Worm (Caenorhabditis elegans) whole organism, L3 larva: ENCODE measurements around the gene arrd-15.

ENCODE experiments used
- R02D3.7 ChIP-seq: fragments of 150-350 bp; optimal IDR thresholded peaks from 2 replicates; lab custom pipeline; 2014; ENCODE audit warnings: missing biosample characterization, missing genetic modification characterization
- ZK546.5 ChIP-seq: sonication (generic microtip); optimal IDR thresholded peaks from 2 replicates; lab custom pipeline; 2017; ENCODE audit warnings: missing biosample characterization, missing genetic modification characterization
- aly-2 ChIP-seq: fragments of 150-350 bp; optimal IDR thresholded peaks from 2 replicates; lab custom pipeline; 2014; ENCODE audit warnings: missing biosample characterization, missing genetic modification characterization
- ama-1 ChIP-seq: fragments of 150-350 bp; optimal IDR thresholded peaks from 2 replicates; lab custom pipeline; 2018
- ceh-16 ChIP-seq: sonication (generic microtip); optimal IDR thresholded peaks from 2 replicates; lab custom pipeline; 2017; ENCODE audit warnings: missing biosample characterization, missing genetic modification characterization
- ceh-28 ChIP-seq: fragments of 150-350 bp; optimal IDR thresholded peaks from 2 replicates; lab custom pipeline; 2014; ENCODE audit warnings: missing biosample characterization, missing genetic modification reagents, missing genetic modification characterization
- ceh-82 ChIP-seq: fragments of 150-350 bp; optimal IDR thresholded peaks from 2 replicates; lab custom pipeline; 2014; ENCODE audit warnings: missing biosample characterization, missing genetic modification characterization
- daf-12 ChIP-seq: fragments of 150-350 bp; optimal IDR thresholded peaks from 2 replicates; lab custom pipeline; 2014; ENCODE audit warnings: missing biosample characterization, missing genetic modification reagents, missing genetic modification characterization
- egl-27 ChIP-seq: sonication (generic microtip); optimal IDR thresholded peaks from 4 replicates; lab custom pipeline; 2017; ENCODE audit warnings: missing biosample characterization, missing genetic modification reagents, missing genetic modification characterization
- egl-5 ChIP-seq: fragments of 150-350 bp; optimal IDR thresholded peaks from 2 replicates; lab custom pipeline; 2017; ENCODE audit warnings: missing biosample characterization, missing genetic modification reagents, missing genetic modification characterization, inconsistent platforms
- elt-1 ChIP-seq: fragments of 150-350 bp; optimal IDR thresholded peaks from 2 replicates; lab custom pipeline; 2014; ENCODE audit warnings: missing biosample characterization, missing genetic modification characterization
- elt-2 ChIP-seq: sonication (generic microtip); optimal IDR thresholded peaks from 2 replicates; lab custom pipeline; 2016; ENCODE audit warnings: missing genetic modification reagents, mild to moderate bottlenecking, missing genetic modification characterization, missing compliant biosample characterization
- elt-3 ChIP-seq, 3 experiments: fragments of 150-350 bp in 1 of 3; sonication (generic microtip) in 2 of 3; optimal IDR thresholded peaks; 2 replicates in 2 of 3; 4 replicates in 1 of 3; lab custom pipeline; 2014 to 2017; ENCODE audit warnings: missing biosample characterization in 3 of 3, missing genetic modification characterization in 3 of 3
- fkh-10 ChIP-seq: sonication (generic microtip); optimal IDR thresholded peaks from 2 replicates; lab custom pipeline; 2017; ENCODE audit warnings: missing biosample characterization, missing genetic modification reagents, missing genetic modification characterization
- fkh-2 ChIP-seq: fragments of 150-350 bp; optimal IDR thresholded peaks from 2 replicates; lab custom pipeline; 2014; ENCODE audit warnings: missing biosample characterization, missing genetic modification reagents, missing genetic modification characterization
- fos-1 ChIP-seq: fragments of 150-350 bp; optimal IDR thresholded peaks from 2 replicates; lab custom pipeline; 2014; ENCODE audit warnings: missing biosample characterization, missing genetic modification characterization
- hmg-11 ChIP-seq: sonication (generic microtip); optimal IDR thresholded peaks from 2 replicates; lab custom pipeline; 2016; ENCODE audit warnings: missing genetic modification characterization, missing compliant biosample characterization
- jun-1 ChIP-seq: fragments of 150-350 bp; optimal IDR thresholded peaks from 2 replicates; lab custom pipeline; 2014; ENCODE audit warnings: missing biosample characterization, missing genetic modification reagents, missing genetic modification characterization
- lin-15B ChIP-seq: fragments of 150-350 bp; optimal IDR thresholded peaks from 2 replicates; lab custom pipeline; 2014; ENCODE audit warnings: missing biosample characterization, missing genetic modification characterization
- lin-39 ChIP-seq: fragments of 150-350 bp; optimal IDR thresholded peaks from 2 replicates; lab custom pipeline; 2018; ENCODE audit warnings: missing biosample characterization, missing genetic modification reagents, missing genetic modification characterization
- lsy-12 ChIP-seq: sonication (generic microtip); optimal IDR thresholded peaks from 2 replicates; lab custom pipeline; 2016; ENCODE audit warnings: mild to moderate bottlenecking, missing genetic modification characterization, missing compliant biosample characterization
- mdl-1 ChIP-seq: fragments of 150-350 bp; optimal IDR thresholded peaks from 2 replicates; lab custom pipeline; 2014; ENCODE audit warnings: missing biosample characterization, missing genetic modification characterization
- mml-1 ChIP-seq: fragments of 150-350 bp; sonication (generic microtip); optimal IDR thresholded peaks from 3 replicates; lab custom pipeline; 2014; ENCODE audit warnings: missing biosample characterization, missing genetic modification characterization
- nfya-1 ChIP-seq: sonication (generic microtip); optimal IDR thresholded peaks from 2 replicates; lab custom pipeline; 2017; ENCODE audit warnings: missing genetic modification characterization, mild to moderate bottlenecking, missing compliant biosample characterization, antibody characterized with exemption, moderate library complexity; ENCODE audit not compliant: insufficient read depth
- nhr-11 ChIP-seq: fragments of 150-350 bp; optimal IDR thresholded peaks from 2 replicates; lab custom pipeline; 2014; ENCODE audit warnings: missing biosample characterization, missing genetic modification characterization
- nhr-12 ChIP-seq: fragments of 150-350 bp; optimal IDR thresholded peaks from 2 replicates; lab custom pipeline; 2014; ENCODE audit warnings: missing biosample characterization, missing genetic modification characterization
- nhr-237 ChIP-seq: fragments of 150-350 bp; optimal IDR thresholded peaks from 2 replicates; lab custom pipeline; 2014; ENCODE audit warnings: missing biosample characterization, missing genetic modification characterization
- nhr-25 ChIP-seq: sonication (generic microtip); optimal IDR thresholded peaks from 2 replicates; lab custom pipeline; 2017; ENCODE audit warnings: missing biosample characterization, missing genetic modification characterization
- nhr-28 ChIP-seq: fragments of 150-350 bp; optimal IDR thresholded peaks from 2 replicates; lab custom pipeline; 2014; ENCODE audit warnings: missing biosample characterization, missing genetic modification characterization
- nhr-43 ChIP-seq: sonication (generic microtip); optimal IDR thresholded peaks from 2 replicates; lab custom pipeline; 2016; ENCODE audit warnings: mild to moderate bottlenecking, missing genetic modification characterization, missing compliant biosample characterization; ENCODE audit not compliant: poor library complexity, severe bottlenecking
- nhr-76 ChIP-seq: fragments of 150-350 bp; sonication (generic microtip); optimal IDR thresholded peaks from 5 replicates; lab custom pipeline; 2014; ENCODE audit warnings: missing biosample characterization, missing genetic modification characterization
- nhr-77 ChIP-seq: fragments of 150-350 bp; optimal IDR thresholded peaks from 2 replicates; lab custom pipeline; 2014; ENCODE audit warnings: missing biosample characterization, missing genetic modification characterization
- pha-4 ChIP-seq: fragments of 150-350 bp; optimal IDR thresholded peaks from 2 replicates; lab custom pipeline; 2014; ENCODE audit warnings: missing biosample characterization, missing genetic modification reagents, missing genetic modification characterization
- pqm-1 ChIP-seq: fragments of 150-350 bp; optimal IDR thresholded peaks from 2 replicates; lab custom pipeline; 2017; ENCODE audit warnings: missing biosample characterization, missing genetic modification characterization, inconsistent platforms
- sea-2 ChIP-seq: fragments of 150-350 bp; sonication (generic microtip); optimal IDR thresholded peaks from 4 replicates; lab custom pipeline; 2014; ENCODE audit warnings: missing biosample characterization, missing genetic modification reagents, missing genetic modification characterization
- skn-1 ChIP-seq: fragments of 150-350 bp; optimal IDR thresholded peaks from 2 replicates; lab custom pipeline; 2014; ENCODE audit warnings: missing biosample characterization, missing genetic modification characterization
- snpc-4 ChIP-seq: fragments of 150-350 bp; optimal IDR thresholded peaks from 2 replicates; lab custom pipeline; 2014; ENCODE audit warnings: missing biosample characterization, missing genetic modification characterization
- tbx-2 ChIP-seq: sonication (generic microtip); optimal IDR thresholded peaks from 2 replicates; lab custom pipeline; 2016; ENCODE audit warnings: mild to moderate bottlenecking, missing genetic modification characterization, missing compliant biosample characterization
- unc-62 ChIP-seq: fragments of 150-350 bp; sonication (generic microtip); optimal IDR thresholded peaks from 4 replicates; lab custom pipeline; 2014; ENCODE audit warnings: missing biosample characterization, missing genetic modification reagents, missing genetic modification characterization
- zag-1 ChIP-seq: fragments of 150-350 bp; optimal IDR thresholded peaks from 2 replicates; lab custom pipeline; 2014; ENCODE audit warnings: missing biosample characterization, missing genetic modification characterization
- ztf-11 ChIP-seq: fragments of 150-350 bp; optimal IDR thresholded peaks from 2 replicates; lab custom pipeline; 2014; ENCODE audit warnings: missing biosample characterization, missing genetic modification characterization

arrd-15 gene

DNA sequence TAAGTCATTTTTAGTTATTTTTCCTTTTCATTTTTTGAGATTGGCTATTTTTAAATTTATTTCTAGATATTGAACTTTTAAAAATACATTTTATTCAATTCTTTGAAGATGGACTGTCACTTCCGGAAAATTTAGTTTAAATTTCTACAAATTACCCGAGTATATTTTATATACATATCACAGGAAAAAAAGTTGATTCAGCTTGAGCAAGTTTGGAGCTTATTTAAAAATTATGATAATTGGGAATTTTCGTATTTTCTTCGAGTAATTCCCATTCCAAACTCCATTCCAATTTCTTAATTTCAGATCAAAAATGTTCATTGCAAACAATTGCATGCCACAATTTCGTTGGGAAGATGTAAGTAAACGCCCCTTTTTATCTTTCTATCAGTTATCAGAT lies at the start of gene arrd-15:
Gene arrd-15 (plus strand): TSS at position 301 of the 400 bp plus-strand sequence.
- TF ChIP-seq snpc-4 (tag; lab: Kevin White, UChicago): no peak
- TF ChIP-seq egl-5: no peak
- TF ChIP-seq mdl-1: no peak
- TF ChIP-seq nhr-237 (tag; lab: Kevin White, UChicago): no peak
- no peak for TF ChIP-seq ama-1
- TF ChIP-seq aly-2 (tag; lab: Kevin White, UChicago): no peak
- TF ChIP-seq ceh-28 (tag; lab: Kevin White, UChicago): no peak
- TF ChIP-seq lin-39 (tag; lab: Kevin White, UChicago): no peak
- TF ChIP-seq nfya-1 (tag; lab: Kevin White, UChicago): no peak
- TF ChIP-seq nhr-76 (tag; lab: Kevin White, UChicago): no peak
- no peak for TF ChIP-seq ceh-16 (tag; lab: Kevin White, UChicago)
- TF ChIP-seq nhr-25 (tag; lab: Kevin White, UChicago): no peak
- TF ChIP-seq fkh-2 (tag; lab: Kevin White, UChicago): no peak
- no peak for TF ChIP-seq tbx-2 (tag; lab: Kevin White, UChicago)
- TF ChIP-seq hmg-11 (tag; lab: Kevin White, UChicago): no peak
- TF ChIP-seq ztf-11: no peak
- TF ChIP-seq mml-1: no peak

DNA sequence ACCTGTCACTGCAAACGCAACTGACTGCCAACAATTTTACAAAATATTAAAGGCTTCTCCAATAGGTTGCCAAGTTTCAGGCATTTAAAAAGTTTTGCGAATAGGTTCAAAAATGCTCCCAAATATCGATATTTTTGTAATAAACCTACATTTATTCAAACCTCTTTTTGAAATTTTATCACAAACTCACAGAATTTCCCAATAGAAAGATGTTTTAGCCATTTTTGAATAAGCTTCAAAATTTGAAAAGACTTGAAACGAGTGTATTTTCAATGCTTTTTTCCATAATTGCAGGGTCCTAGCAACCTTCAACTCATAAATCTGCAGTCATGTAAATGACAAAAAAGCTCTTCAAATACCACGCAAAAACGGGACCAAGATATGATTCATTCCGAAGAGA lies 47.5 kb upstream of the arrd-15 start:
- TF ChIP-seq R02D3.7 (tag; lab: Kevin White, UChicago): no peak
- no peak for TF ChIP-seq sea-2 (GFP tag; lab: Kevin White, UChicago)
- TF ChIP-seq nhr-77 (tag; lab: Kevin White, UChicago): no peak
- no peak for TF ChIP-seq nhr-25 (tag; lab: Kevin White, UChicago)
- no peak for TF ChIP-seq nhr-76 (tag; lab: Kevin White, UChicago)

- peak; percentile 51 for TF ChIP-seq pha-4 (tag; lab: Kevin White, UChicago)
- no peak for TF ChIP-seq jun-1 (tag; lab: Kevin White, UChicago)
Observed at ce11 chrIII:8885150-8885549, 44.7 kb upstream of the arrd-15 start, which contains the start of gene svop-1. Gene svop-1, minus strand, starts transcription at chrIII:8885488.

DNA sequence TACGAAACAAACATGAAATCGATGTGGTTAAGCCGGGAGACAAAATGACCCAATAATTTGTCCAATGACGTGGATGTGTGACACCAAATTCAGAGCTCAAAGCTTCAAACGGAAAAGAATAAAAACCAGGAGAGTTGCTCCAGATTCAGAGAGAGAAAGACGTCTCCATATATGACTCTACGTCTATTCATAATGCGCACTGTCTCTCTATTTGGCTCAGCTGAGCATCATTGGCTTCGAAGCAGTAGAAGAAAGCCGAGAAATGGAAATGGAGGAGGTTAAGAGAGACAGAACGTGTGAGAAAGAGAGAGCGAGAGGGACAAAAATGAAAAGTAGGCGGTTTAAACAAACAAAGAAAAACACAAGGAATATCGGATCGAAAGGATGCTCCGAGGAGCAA lies 43.5 kb upstream of the arrd-15 start:
- TF ChIP-seq hmg-11 (tag; lab: Kevin White, UChicago) (peak; percentile 24), zag-1 (tag; lab: Kevin White, UChicago) (no peak), elt-1 (tag; lab: Kevin White, UChicago) (no peak), pha-4 (tag; lab: Kevin White, UChicago) (peak; percentile 36), lsy-12 (tag; lab: Kevin White, UChicago) (no peak), nfya-1 (tag; lab: Kevin White, UChicago) (peak; percentile 45), nhr-76 (tag; lab: Kevin White, UChicago) (no peak), nhr-11 (no peak), nhr-77 (tag; lab: Kevin White, UChicago) (no peak), ceh-16 (tag; lab: Kevin White, UChicago) (no peak), mdl-1 (no peak), lin-39 (tag; lab: Kevin White, UChicago) (peak; percentile 78)

DNA sequence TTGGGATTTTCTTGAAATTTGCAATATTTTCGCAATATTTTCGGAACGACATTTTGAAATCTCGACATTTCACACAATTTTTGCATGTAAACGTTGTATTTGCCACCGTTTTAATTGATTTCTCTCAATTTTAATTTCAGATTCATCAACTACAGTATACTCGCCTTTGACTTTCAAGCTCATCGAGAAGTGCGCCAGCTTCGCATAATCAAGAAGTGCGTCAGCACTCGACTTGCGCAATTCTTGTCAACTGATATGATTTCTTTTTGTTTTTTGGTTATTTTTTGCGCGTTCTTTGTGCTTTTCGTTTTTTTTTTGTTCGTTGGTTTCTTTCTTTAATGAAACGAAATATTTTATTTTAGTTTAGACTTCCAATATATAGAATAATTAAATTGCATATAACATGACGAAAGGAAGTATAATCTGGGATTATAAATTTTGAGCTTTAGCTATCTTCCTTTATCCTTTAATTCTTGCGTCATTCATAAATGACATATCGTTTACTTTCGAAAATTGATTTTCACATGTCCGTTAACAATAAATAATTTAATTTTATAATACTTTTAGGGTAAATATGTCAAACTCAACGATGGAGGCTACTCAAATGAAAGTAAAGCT lies 42.5 kb upstream of the arrd-15 start, which contains the start of gene famh-136:
Gene famh-136 (plus strand): TSS at position 568 of the 618 bp plus-strand sequence.
- TF ChIP-seq nhr-12 (tag; lab: Kevin White, UChicago): no peak
- no peak for TF ChIP-seq ZK546.5 (tag; lab: Kevin White, UChicago)
- TF ChIP-seq ztf-11: no peak
- peak; percentile 68 for TF ChIP-seq nhr-11
- TF ChIP-seq fkh-2 (tag; lab: Kevin White, UChicago): no peak
- TF ChIP-seq tbx-2 (tag; lab: Kevin White, UChicago): peak; percentile 69
- TF ChIP-seq ceh-16 (tag; lab: Kevin White, UChicago): no peak
- peak; percentile 47 for TF ChIP-seq skn-1
- no peak for TF ChIP-seq ceh-82 (tag; lab: Kevin White, UChicago)
- peak; percentile 95 for TF ChIP-seq pha-4 (tag; lab: Kevin White, UChicago)
- peak; percentile 77 for TF ChIP-seq lin-15B (tag; lab: Kevin White, UChicago)
- TF ChIP-seq ceh-28 (tag; lab: Kevin White, UChicago): peak; percentile 71
- TF ChIP-seq daf-12 (tag; lab: Kevin White, UChicago): no peak
- TF ChIP-seq nhr-76 (tag; lab: Kevin White, UChicago): no peak
- TF ChIP-seq nhr-28 (tag; lab: Kevin White, UChicago): no peak
- TF ChIP-seq R02D3.7 (tag; lab: Kevin White, UChicago): peak; percentile 48
- no peak for TF ChIP-seq elt-3 (tag; optimal IDR thresholded peaks at IDR 0.05; lab: Kevin White, UChicago)
- no peak for TF ChIP-seq fkh-10 (GFP tag; lab: Kevin White, UChicago)
- TF ChIP-seq ama-1: no peak
- no peak for TF ChIP-seq sea-2 (GFP tag; lab: Kevin White, UChicago)
- TF ChIP-seq unc-62 (GFP tag; lab: Kevin White, UChicago): no peak
- TF ChIP-seq fos-1: no peak
- no peak for TF ChIP-seq zag-1 (tag; lab: Kevin White, UChicago)
- TF ChIP-seq lin-39 (tag; lab: Kevin White, UChicago): peak; percentile 65
- TF ChIP-seq nhr-43 (tag; lab: Kevin White, UChicago): peak; percentile 82
- peak; percentile 58 for TF ChIP-seq pqm-1 (tag; lab: Kevin White, UChicago)
- TF ChIP-seq egl-27: no peak
- peak; percentile 57 for TF ChIP-seq lsy-12 (tag; lab: Kevin White, UChicago)
- TF ChIP-seq elt-2 (tag; lab: Kevin White, UChicago): peak; percentile 84
- TF ChIP-seq nhr-25 (tag; lab: Kevin White, UChicago): peak; percentile 14
- peak; percentile 48 for TF ChIP-seq hmg-11 (tag; lab: Kevin White, UChicago)
- TF ChIP-seq nhr-77 (tag; lab: Kevin White, UChicago): peak; percentile 22
